Fruit fly (Drosophila melanogaster) whole organism, larva: ENCODE results near the gene CG43349.
A peak's percentile ranks its signal among the peaks of the same experiment; 100 is the strongest.

Experiments used
- noc ChIP-seq: fragments of 200-800 bp; sonication (Bioruptor generic); optimal IDR thresholded peaks from 3 replicates; lab custom pipeline; 2019; ENCODE audit warnings: missing biosample characterization, mild to moderate bottlenecking, missing genetic modification characterization, moderate library complexity

The CG43349 gene

dm6 chr2L:1183799-1184198 is 16.2 kb upstream of the CG43349 start, which contains the start of the genes CG5126 and Tgt:
Gene CG5126, minus strand, starts transcription at chr2L:1184020.
Gene Tgt, plus strand, starts transcription at chr2L:1184065.
- TF ChIP-seq noc: no peak

dm6 chr2L:1185642-1186497 is 14.1 kb upstream of the CG43349 start, which contains the start of gene CG5001:
Gene CG5001, plus strand, starts transcription at chr2L:1185757.
- TF ChIP-seq noc: peak; percentile 64

dm6 chr2L:1199166-1199565 is 839 bp upstream of the CG43349 start, which contains the start of the genes CG5139 and CG43348:
Gene CG5139, minus strand, starts transcription at chr2L:1199266.
Gene CG43348, plus strand, starts transcription at chr2L:1199412.
- TF ChIP-seq noc: no peak

- no peak for TF ChIP-seq noc
Observed at dm6 chr2L:1201396-1201837, 1.4 kb downstream of the CG43349 start.

DNA sequence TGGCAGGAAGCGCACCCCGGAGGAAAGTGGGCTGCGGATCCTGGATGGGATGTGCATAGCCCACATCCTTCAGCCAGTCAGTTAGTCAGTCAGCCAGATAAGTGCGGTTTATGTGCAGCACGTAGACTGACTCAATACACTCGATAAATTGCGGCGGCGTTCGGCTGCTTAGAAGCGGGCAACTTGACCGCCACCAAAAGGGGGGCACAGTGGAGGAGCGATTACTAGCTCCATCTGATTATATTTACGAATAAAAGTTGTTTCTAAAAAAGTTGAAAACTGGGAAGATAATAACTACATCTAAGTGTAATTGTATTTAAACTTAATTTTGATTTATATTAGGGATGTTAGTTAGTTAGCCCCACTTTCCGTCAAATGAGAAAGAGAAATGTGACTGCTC is 2.4 kb downstream of the CG43349 start:
- no peak for TF ChIP-seq noc

dm6 chr2L:1203915-1204314 is 3.9 kb downstream of the CG43349 start, which contains the start of gene CG14342:
Gene CG14342, plus strand, starts transcription at chr2L:1204215.
- no peak for TF ChIP-seq noc

DNA sequence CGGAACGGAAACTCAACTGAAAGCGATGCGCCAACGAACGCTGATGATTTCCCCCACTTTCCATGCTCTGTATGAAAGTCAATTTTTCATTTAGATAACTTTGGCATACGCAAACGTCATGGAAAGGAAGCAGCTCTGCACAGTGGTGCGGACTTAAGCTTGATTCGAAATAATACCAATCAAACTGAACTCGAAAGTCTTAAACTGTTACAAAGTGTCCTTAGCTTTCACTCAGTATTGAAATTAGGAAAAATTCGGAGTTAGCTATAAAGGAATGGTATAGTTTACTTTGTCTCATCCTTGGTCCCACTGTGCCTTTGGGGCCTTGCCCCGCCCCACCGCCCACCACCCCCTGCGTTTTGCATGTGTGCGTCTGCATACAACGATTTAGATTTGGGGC is 7.4 kb downstream of the CG43349 start:
- no peak for TF ChIP-seq noc

dm6 chr2L:1211528-1211927 is 11.5 kb downstream of the CG43349 start:
- TF ChIP-seq noc: no peak

DNA sequence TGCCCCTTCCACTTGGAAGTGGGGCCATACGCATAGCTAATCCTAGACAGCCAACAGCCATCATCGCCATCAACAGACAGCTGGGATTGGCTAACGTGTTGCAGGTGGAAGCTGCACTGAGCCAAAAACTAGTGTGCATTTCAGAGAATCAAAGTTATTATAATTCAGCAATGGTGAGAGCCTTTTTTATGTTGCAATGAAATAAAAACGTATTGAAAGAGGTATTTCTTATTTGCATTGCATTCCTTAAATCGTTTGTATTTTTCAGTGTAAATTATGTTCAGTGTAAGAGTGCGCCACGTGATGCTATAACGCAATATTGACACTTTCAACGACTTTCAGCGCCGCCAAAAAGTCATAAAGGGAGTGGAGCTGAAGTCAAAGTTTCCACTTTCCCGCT is 13.6 kb downstream of the CG43349 start:
- TF ChIP-seq noc: no peak

dm6 chr2L:1214465-1214864 is 14.5 kb downstream of the CG43349 start:
- no peak for TF ChIP-seq noc

DNA sequence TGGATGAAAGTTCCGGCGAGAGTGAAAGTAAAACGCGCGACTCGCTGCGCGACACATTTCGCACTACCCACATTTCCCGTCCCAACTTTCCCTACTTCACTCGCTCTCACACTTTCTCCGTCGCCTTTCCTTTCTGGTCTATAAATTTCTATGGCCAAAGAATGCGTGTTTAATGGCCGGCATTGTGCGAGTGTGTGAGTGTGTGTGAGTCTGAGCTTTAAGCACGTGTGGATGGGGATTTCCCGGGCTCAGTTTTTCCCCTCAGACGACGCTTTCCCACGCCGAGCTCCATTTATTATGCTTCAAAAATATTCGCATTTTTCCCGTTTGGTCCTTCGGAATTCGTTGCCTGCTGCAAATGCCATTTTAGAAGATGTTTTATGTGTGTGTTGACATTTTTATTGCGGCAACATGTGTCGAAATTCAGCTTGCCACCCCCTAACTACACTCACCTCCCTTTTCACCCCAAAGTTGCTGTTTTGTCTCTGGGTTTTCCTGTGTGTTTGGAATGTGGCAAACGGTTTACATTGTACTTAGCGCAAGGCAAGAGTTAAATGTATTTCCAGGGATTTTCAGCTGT is 17.1 kb downstream of the CG43349 start:
- no peak for TF ChIP-seq noc

dm6 chr2L:1217892-1218473 is 18.0 kb downstream of the CG43349 start:
- TF ChIP-seq noc: peak; percentile 44

DNA sequence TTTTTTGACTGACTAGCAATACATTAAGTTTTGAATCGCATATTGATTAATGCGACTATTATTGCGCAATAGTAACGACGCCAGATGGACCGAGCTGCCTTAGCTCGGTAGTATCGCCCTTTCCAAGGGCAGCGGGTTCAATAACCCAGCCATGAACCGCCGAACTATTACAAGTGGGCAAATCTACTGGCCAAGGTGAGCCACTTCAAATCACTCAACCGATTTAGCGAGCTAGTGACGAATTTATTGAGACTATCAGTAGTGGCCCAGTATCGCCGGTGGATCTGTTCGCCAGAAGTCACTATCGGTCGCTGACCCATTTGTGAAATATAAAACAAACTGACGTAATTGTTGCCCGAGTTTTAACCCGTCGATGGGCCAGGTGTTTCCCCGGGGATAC is 18.5 kb downstream of the CG43349 start:
- TF ChIP-seq noc: no peak

DNA sequence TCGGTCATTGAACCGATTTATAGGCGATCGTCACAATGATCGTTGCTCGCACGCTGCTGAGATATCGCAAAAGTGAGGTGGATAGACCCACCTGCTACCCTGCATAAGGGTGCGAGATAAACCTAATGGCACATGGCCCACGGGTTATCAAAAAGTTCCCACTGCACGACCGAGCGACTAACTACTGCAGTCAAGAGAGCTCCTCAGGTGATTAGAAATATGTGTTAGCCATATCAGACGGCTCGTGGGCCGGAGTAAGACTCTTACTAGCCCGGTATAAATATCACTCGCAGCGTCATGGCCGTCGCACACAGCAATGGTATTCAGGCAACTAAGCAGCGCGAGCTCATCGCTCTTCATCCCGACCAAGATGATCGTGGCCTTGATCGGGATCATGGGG is 19.0 kb downstream of the CG43349 start, which contains the start of gene CG42329:
CG42329 (plus strand) TSS at position 301 of the 400 bp plus-strand sequence.
- TF ChIP-seq noc: no peak

dm6 chr2L:1230691-1231090 is 30.7 kb downstream of the CG43349 start:
- no peak for TF ChIP-seq noc

- TF ChIP-seq noc: no peak
Observed at dm6 chr2L:1239736-1240135, 39.7 kb downstream of the CG43349 start, which contains the start of gene CG5397. Gene CG5397, plus strand, starts transcription at chr2L:1240036.
